Worm (Caenorhabditis elegans) whole organism, L3 larva: ENCODE results near the gene nars-2.

Experiments
- daf-12 ChIP-seq: fragments of 150-350 bp; optimal IDR thresholded peaks from 2 replicates; lab custom pipeline; 2014; ENCODE audit warnings: missing biosample characterization, missing genetic modification reagents, missing genetic modification characterization
- elt-1 ChIP-seq: fragments of 150-350 bp; optimal IDR thresholded peaks from 2 replicates; lab custom pipeline; 2014; ENCODE audit warnings: missing biosample characterization, missing genetic modification characterization
- elt-2 ChIP-seq: sonication (generic microtip); optimal IDR thresholded peaks from 2 replicates; lab custom pipeline; 2016; ENCODE audit warnings: missing genetic modification reagents, mild to moderate bottlenecking, missing genetic modification characterization, missing compliant biosample characterization
- elt-3 ChIP-seq, 3 experiments: fragments of 150-350 bp in 1 of 3; sonication (generic microtip) in 2 of 3; optimal IDR thresholded peaks; 2 replicates in 2 of 3; 4 replicates in 1 of 3; lab custom pipeline; 2014 to 2017; ENCODE audit warnings: missing biosample characterization in 3 of 3, missing genetic modification characterization in 3 of 3
- lin-15B ChIP-seq: fragments of 150-350 bp; optimal IDR thresholded peaks from 2 replicates; lab custom pipeline; 2014; ENCODE audit warnings: missing biosample characterization, missing genetic modification characterization
- nhr-237 ChIP-seq: fragments of 150-350 bp; optimal IDR thresholded peaks from 2 replicates; lab custom pipeline; 2014; ENCODE audit warnings: missing biosample characterization, missing genetic modification characterization
- pha-4 ChIP-seq: fragments of 150-350 bp; optimal IDR thresholded peaks from 2 replicates; lab custom pipeline; 2014; ENCODE audit warnings: missing biosample characterization, missing genetic modification reagents, missing genetic modification characterization
- unc-62 ChIP-seq: fragments of 150-350 bp; sonication (generic microtip); optimal IDR thresholded peaks from 4 replicates; lab custom pipeline; 2014; ENCODE audit warnings: missing biosample characterization, missing genetic modification reagents, missing genetic modification characterization

- no peak for TF ChIP-seq daf-12 (tag; lab: Kevin White, UChicago)
- TF ChIP-seq unc-62 (GFP tag; lab: Kevin White, UChicago), result no peak
- peak; percentile 84 for TF ChIP-seq elt-2 (tag; lab: Kevin White, UChicago)
- TF ChIP-seq pha-4, result peak; percentile 46
- TF ChIP-seq lin-15B (tag; lab: Kevin White, UChicago), result peak; percentile 55
- no peak for TF ChIP-seq elt-3 (tag; optimal IDR thresholded peaks at IDR 0.05; lab: Kevin White, UChicago)
- TF ChIP-seq elt-1 (tag; lab: Kevin White, UChicago), result no peak
- TF ChIP-seq nhr-237 (tag; lab: Kevin White, UChicago), result no peak
Observed at ce11 chrIII:11463726-11464125, 36.8 kb downstream of the nars-2 start.
